Fruit fly (Drosophila melanogaster) whole organism, embryonic: Measurements from ENCODE around the gene WDR79.
A peak's percentile ranks its signal among the peaks of the same experiment; 100 is the strongest.

Experiments
- Blimp-1 ChIP-seq: fragments of 200-800 bp; sonication (Bioruptor generic); optimal IDR thresholded peaks from 3 replicates; lab custom pipeline; 2018; ENCODE audit warnings: missing biosample characterization, missing genetic modification characterization, mild to moderate bottlenecking, moderate library complexity, missing genetic modification reagents
- C15 ChIP-seq: fragments of 200-800 bp; sonication (Bioruptor generic); IDR thresholded peaks from 3 replicates; pipeline ENCODE4 v1.3.6; 2022; ENCODE audit warnings: missing biosample characterization, missing genetic modification characterization
- CG10565 ChIP-seq: fragments of 200-800 bp; sonication (Bioruptor generic); optimal IDR thresholded peaks from 3 replicates; lab custom pipeline; 2016; ENCODE audit warnings: missing biosample characterization, mild to moderate bottlenecking, missing genetic modification characterization
- CG11398 ChIP-seq: fragments of 200-800 bp; sonication (Bioruptor generic); optimal IDR thresholded peaks from 2 replicates; lab custom pipeline; 2016; ENCODE audit warnings: missing biosample characterization, missing genetic modification characterization
- CG12236 ChIP-seq: fragments of 200-800 bp; sonication (Bioruptor generic); optimal IDR thresholded peaks from 2 replicates; lab custom pipeline; 2016; ENCODE audit warnings: missing biosample characterization, missing genetic modification characterization
- CG12659 ChIP-seq: fragments of 200-800 bp; sonication (Bioruptor generic); optimal IDR thresholded peaks from 3 replicates; lab custom pipeline; 2017; ENCODE audit warnings: mild to moderate bottlenecking, missing biosample characterization, missing genetic modification reagents, missing genetic modification characterization
- CG13775 ChIP-seq: fragments of 200-800 bp; sonication (Bioruptor generic); optimal IDR thresholded peaks from 3 replicates; lab custom pipeline; 2017; ENCODE audit warnings: missing biosample characterization, mild to moderate bottlenecking, missing genetic modification characterization
- CG15011 ChIP-seq: fragments of 200-800 bp; sonication (Bioruptor generic); optimal IDR thresholded peaks from 3 replicates; lab custom pipeline; 2018; ENCODE audit warnings: missing biosample characterization, mild to moderate bottlenecking, missing genetic modification characterization
- CG15269 ChIP-seq: fragments of 200-800 bp; sonication (Bioruptor generic); optimal IDR thresholded peaks from 2 replicates; lab custom pipeline; 2018; ENCODE audit warnings: missing biosample characterization, mild to moderate bottlenecking, missing genetic modification characterization, moderate library complexity
- CG31365 ChIP-seq: fragments of 200-800 bp; sonication (Bioruptor generic); optimal IDR thresholded peaks from 2 replicates; lab custom pipeline; 2018; ENCODE audit warnings: missing biosample characterization, mild to moderate bottlenecking, missing genetic modification characterization
- CG31388 ChIP-seq: fragments of 200-800 bp; sonication (Bioruptor generic); optimal IDR thresholded peaks from 2 replicates; lab custom pipeline; 2016; ENCODE audit warnings: missing biosample characterization, missing genetic modification characterization
- CG31441 ChIP-seq: fragments of 200-800 bp; sonication (Bioruptor generic); IDR thresholded peaks from 2 replicates; pipeline ENCODE4 v1.3.6; 2022; ENCODE audit warnings: missing biosample characterization, missing genetic modification characterization
- CG32532 ChIP-seq: fragments of 200-800 bp; sonication (Bioruptor generic); IDR thresholded peaks from 2 replicates; pipeline ENCODE4 v1.3.6; 2022; ENCODE audit warnings: missing biosample characterization, missing genetic modification characterization
- CG7786 ChIP-seq: fragments of 200-800 bp; sonication (Bioruptor generic); optimal IDR thresholded peaks from 2 replicates; lab custom pipeline; 2016; ENCODE audit warnings: missing biosample characterization, missing genetic modification characterization
- CG9215 ChIP-seq: fragments of 200-800 bp; sonication (Bioruptor generic); IDR thresholded peaks from 2 replicates; pipeline ENCODE4 v1.3.6; 2022; ENCODE audit warnings: missing biosample characterization, missing genetic modification characterization
- D19A ChIP-seq: fragments of 200-800 bp; optimal IDR thresholded peaks from 3 replicates; lab custom pipeline; 2019; ENCODE audit warnings: missing biosample characterization, mild to moderate bottlenecking, missing genetic modification characterization, moderate library complexity
- Dbx ChIP-seq: fragments of 200-800 bp; sonication (Bioruptor generic); IDR thresholded peaks from 3 replicates; pipeline ENCODE4 v1.3.6; 2022; ENCODE audit warnings: missing biosample characterization, missing genetic modification characterization
- E2f2 ChIP-seq: fragments of 200-800 bp; sonication (Bioruptor generic); IDR thresholded peaks from 2 replicates; pipeline ENCODE4 v1.3.6; 2022; ENCODE audit warnings: missing biosample characterization, missing genetic modification characterization
- Eip74EF ChIP-seq, 2 experiments: fragments of 200-800 bp in 1 of 2; fragments of >200 bp in 1 of 2; sonication (Bioruptor generic) in 1 of 2; optimal IDR thresholded peaks; 2 replicates each; lab custom pipeline; 2017 to 2019; ENCODE audit warnings: missing biosample characterization in 2 of 2, missing genetic modification characterization in 2 of 2, mild to moderate bottlenecking in 1 of 2, moderate library complexity in 1 of 2
- HLH54F ChIP-seq: fragments of 200-800 bp; sonication (Bioruptor generic); optimal IDR thresholded peaks from 3 replicates; lab custom pipeline; 2016; ENCODE audit warnings: missing biosample characterization, missing genetic modification characterization
- Hr51 ChIP-seq, 2 experiments: fragments of 200-800 bp; sonication (Bioruptor generic); optimal IDR thresholded peaks; 2 replicates in 1 of 2; 3 replicates in 1 of 2; lab custom pipeline; 2016 to 2018; ENCODE audit warnings: missing biosample characterization in 2 of 2, missing genetic modification characterization in 2 of 2, mild to moderate bottlenecking in 1 of 2, moderate library complexity in 1 of 2
- Hsf ChIP-seq: fragments of 200-800 bp; sonication (Bioruptor generic); optimal IDR thresholded peaks from 3 replicates; lab custom pipeline; 2016; ENCODE audit warnings: missing biosample characterization, missing genetic modification characterization
- Lim3 ChIP-seq: fragments of 200-800 bp; sonication (Bioruptor generic); IDR thresholded peaks from 2 replicates; pipeline ENCODE4 v1.3.6; 2022; ENCODE audit warnings: missing biosample characterization, missing genetic modification characterization
- Neu2 ChIP-seq: fragments of 200-800 bp; sonication (Bioruptor generic); optimal IDR thresholded peaks from 3 replicates; lab custom pipeline; 2016; ENCODE audit warnings: missing biosample characterization, missing genetic modification characterization, borderline replicate concordance
- Rfx ChIP-seq: fragments of 200-800 bp; sonication (Bioruptor generic); IDR thresholded peaks from 2 replicates; pipeline ENCODE4 v1.3.6; 2022; ENCODE audit warnings: missing biosample characterization, missing genetic modification characterization
- Rx ChIP-seq: fragments of 200-800 bp; sonication (Bioruptor generic); IDR thresholded peaks from 2 replicates; pipeline ENCODE4 v1.3.6; 2022; ENCODE audit warnings: missing biosample characterization, missing genetic modification characterization
- Six4 ChIP-seq: fragments of 200-800 bp; sonication (Bioruptor generic); optimal IDR thresholded peaks from 2 replicates; lab custom pipeline; 2016; ENCODE audit warnings: missing biosample characterization, missing genetic modification characterization
- Xbp1 ChIP-seq: fragments of 200-800 bp; sonication (Bioruptor generic); optimal IDR thresholded peaks from 3 replicates; lab custom pipeline; 2016; ENCODE audit warnings: missing biosample characterization, mild to moderate bottlenecking, missing genetic modification characterization
- aop ChIP-seq: fragments of 200-800 bp; sonication (Bioruptor generic); IDR thresholded peaks from 2 replicates; pipeline ENCODE4 v1.3.6; 2022; ENCODE audit warnings: missing biosample characterization, missing genetic modification characterization
- az2 ChIP-seq: fragments of 200-800 bp; sonication (Bioruptor generic); optimal IDR thresholded peaks from 3 replicates; lab custom pipeline; 2016; ENCODE audit warnings: missing biosample characterization, missing genetic modification characterization
- cas ChIP-seq: fragments of 200-800 bp; sonication (Bioruptor generic); IDR thresholded peaks from 2 replicates; pipeline ENCODE4 v1.3.6; 2022; ENCODE audit warnings: missing biosample characterization, missing genetic modification characterization
- ci ChIP-seq: fragments of 200-800 bp; sonication (Bioruptor generic); IDR thresholded peaks from 3 replicates; pipeline ENCODE4 v1.3.6; 2022; ENCODE audit warnings: missing biosample characterization, missing genetic modification characterization
- crc ChIP-seq: fragments of 200-800 bp; sonication (Bioruptor generic); optimal IDR thresholded peaks from 2 replicates; lab custom pipeline; 2016; ENCODE audit warnings: missing biosample characterization, missing genetic modification characterization
- dm ChIP-seq: fragments of 200-800 bp; sonication (Bioruptor generic); optimal IDR thresholded peaks from 3 replicates; lab custom pipeline; 2016; ENCODE audit warnings: missing biosample characterization, missing genetic modification characterization
- dmrt11E ChIP-seq: fragments of 200-800 bp; sonication (Bioruptor generic); optimal IDR thresholded peaks from 3 replicates; lab custom pipeline; 2018; ENCODE audit warnings: missing biosample characterization, mild to moderate bottlenecking, missing genetic modification characterization, moderate library complexity
- emc ChIP-seq: fragments of 200-800 bp; sonication (Bioruptor generic); optimal IDR thresholded peaks from 2 replicates; lab custom pipeline; 2016; ENCODE audit warnings: missing biosample characterization, missing genetic modification characterization
- eve ChIP-seq, 2 experiments: fragments of >200 bp; optimal IDR thresholded peaks; 2 replicates each; lab custom pipeline; 2017; ENCODE audit warnings: missing biosample characterization in 2 of 2, missing genetic modification characterization in 2 of 2
- fru ChIP-seq: fragments of >200 bp; optimal IDR thresholded peaks from 2 replicates; lab custom pipeline; 2017
- hbn ChIP-seq: fragments of 200-800 bp; sonication (Bioruptor generic); IDR thresholded peaks from 2 replicates; pipeline ENCODE4 v1.3.6; 2022; ENCODE audit warnings: missing biosample characterization, missing genetic modification characterization; ENCODE audit not compliant: partially characterized antibody
- her ChIP-seq: fragments of 200-800 bp; sonication (Bioruptor generic); optimal IDR thresholded peaks from 2 replicates; lab custom pipeline; 2016; ENCODE audit warnings: missing biosample characterization, missing genetic modification characterization
- lbe ChIP-seq: fragments of 200-800 bp; sonication (Bioruptor generic); optimal IDR thresholded peaks from 2 replicates; lab custom pipeline; 2016; ENCODE audit warnings: missing biosample characterization, mild to moderate bottlenecking, missing genetic modification characterization
- lmd ChIP-seq: fragments of 200-800 bp; sonication (Bioruptor generic); IDR thresholded peaks from 2 replicates; pipeline ENCODE4 v1.3.6; 2022; ENCODE audit warnings: missing biosample characterization, missing genetic modification characterization
- mirr ChIP-seq: fragments of 200-800 bp; sonication (Bioruptor generic); optimal IDR thresholded peaks from 3 replicates; lab custom pipeline; 2018; ENCODE audit warnings: missing biosample characterization, mild to moderate bottlenecking, missing genetic modification characterization
- oc ChIP-seq: fragments of 200-800 bp; sonication (Bioruptor generic); optimal IDR thresholded peaks from 2 replicates; lab custom pipeline; 2018; ENCODE audit warnings: missing biosample characterization, mild to moderate bottlenecking, missing genetic modification characterization, moderate library complexity
- peb ChIP-seq: fragments of 200-800 bp; sonication (Bioruptor generic); IDR thresholded peaks from 2 replicates; pipeline ENCODE4 v1.3.6; 2022; ENCODE audit warnings: missing biosample characterization, missing genetic modification characterization
- rib ChIP-seq: fragments of 200-800 bp; sonication (Bioruptor generic); IDR thresholded peaks from 2 replicates; pipeline ENCODE4 v1.3.6; 2022; ENCODE audit warnings: missing biosample characterization, missing genetic modification characterization
- salm ChIP-seq: fragments of 200-800 bp; sonication (Bioruptor generic); optimal IDR thresholded peaks from 2 replicates; lab custom pipeline; 2018; ENCODE audit warnings: missing biosample characterization, mild to moderate bottlenecking, missing genetic modification characterization
- sna ChIP-seq: fragments of 200-800 bp; sonication (Bioruptor generic); IDR thresholded peaks from 2 replicates; pipeline ENCODE4 v1.3.6; 2022; ENCODE audit warnings: missing biosample characterization, missing genetic modification characterization; ENCODE audit not compliant: partially characterized antibody
- tup ChIP-seq: fragments of 200-800 bp; sonication (Bioruptor generic); optimal IDR thresholded peaks from 2 replicates; lab custom pipeline; 2016; ENCODE audit warnings: missing biosample characterization, mild to moderate bottlenecking, missing genetic modification characterization, moderate library complexity
- zfh1 ChIP-seq: fragments of 200-800 bp; sonication (Bioruptor generic); IDR thresholded peaks from 3 replicates; pipeline ENCODE4 v1.3.6; 2022; ENCODE audit warnings: missing biosample characterization, missing genetic modification characterization

Gene WDR79

dm6 chr2L:6098479-6099269 is 28.9 kb downstream of the WDR79 start, which contains the start of gene CG9175 (continued):
- TF ChIP-seq CG31365 (no peak), mirr (GFP tag; lab: Kevin White, UChicago) (peak; percentile 43), oc (tag; lab: Kevin White, UChicago) (peak; percentile 23), E2f2 (peak; percentile 55; the same call in 1 of the 2 replicates), CG13775 (GFP tag; lab: Kevin White, UChicago) (peak; percentile 47), CG9215 (no peak), az2 (GFP tag; lab: Kevin White, UChicago) (no peak), CG31441 (GFP tag; lab: Robert Waterston, UW) (no peak), lmd (GFP tag; lab: Robert Waterston, UW) (no peak), sna (GFP tag; lab: Robert Waterston, UW) (peak; percentile 96), cas (GFP tag; lab: Robert Waterston, UW) (peak; percentile 58; the same call in 1 of the 2 replicates), rib (GFP tag; lab: Robert Waterston, UW) (peak; percentile 33; the same call in 1 of the 2 replicates), Blimp-1 (GFP tag; lab: Kevin White, UChicago) (peak; percentile 22), CG31388 (GFP tag; lab: Kevin White, UChicago) (no peak), D19A (no peak), CG10565 (GFP tag; lab: Kevin White, UChicago) (no peak), dm (GFP tag; lab: Kevin White, UChicago) (peak; percentile 22), CG7786 (no peak), Hr51 (GFP tag; optimal IDR thresholded peaks at IDR 0.05; lab: Kevin White, UChicago) (peak; percentile 2 to 42), CG32532 (peak; percentile 58; the same call in 1 of the 2 replicates), C15 (GFP tag; lab: Robert Waterston, UW) (no peak), aop (GFP tag; lab: Robert Waterston, UW) (no peak), Neu2 (GFP tag; lab: Kevin White, UChicago) (no peak), CG12236 (no peak), hbn (GFP tag; lab: Robert Waterston, UW) (peak; percentile 98), ci (GFP tag; lab: Robert Waterston, UW) (peak; percentile 78), Rfx (GFP tag; lab: Robert Waterston, UW) (peak; percentile 66), eve (GFP tag; optimal IDR thresholded peaks at IDR 0.05; lab: Kevin White, UChicago) (no peak), CG11398 (GFP tag; lab: Kevin White, UChicago) (peak; percentile 5), her (peak; percentile 72), Lim3 (GFP tag; lab: Robert Waterston, UW) (no peak), CG12659 (GFP tag; lab: Kevin White, UChicago) (peak; percentile 88), Eip74EF (GFP tag; optimal IDR thresholded peaks at IDR 0.05; lab: Kevin White, UChicago) (no peak), emc (no peak), Rx (GFP tag; lab: Robert Waterston, UW) (no peak), HLH54F (peak; percentile 22), CG15269 (no peak), Xbp1 (GFP tag; lab: Kevin White, UChicago) (peak; percentile 92), Six4 (GFP tag; lab: Kevin White, UChicago) (no peak), CG15011 (GFP tag; lab: Kevin White, UChicago) (no peak), zfh1 (GFP tag; lab: Robert Waterston, UW) (peak; percentile 4; the same call in 1 of the 3 replicates), Hsf (peak; percentile 26), dmrt11E (tag; lab: Kevin White, UChicago) (peak; percentile 19), lbe (GFP tag; lab: Kevin White, UChicago) (no peak), Dbx (peak; percentile 56; the same call in 2 of the 3 replicates), salm (tag; lab: Kevin White, UChicago) (no peak), crc (GFP tag; lab: Kevin White, UChicago) (no peak), tup (no peak), peb (GFP tag; lab: Robert Waterston, UW) (no peak), fru (no peak)
